Fruit fly (Drosophila melanogaster): ENCODE measurements around the gene tll.

tll gene

DNA sequence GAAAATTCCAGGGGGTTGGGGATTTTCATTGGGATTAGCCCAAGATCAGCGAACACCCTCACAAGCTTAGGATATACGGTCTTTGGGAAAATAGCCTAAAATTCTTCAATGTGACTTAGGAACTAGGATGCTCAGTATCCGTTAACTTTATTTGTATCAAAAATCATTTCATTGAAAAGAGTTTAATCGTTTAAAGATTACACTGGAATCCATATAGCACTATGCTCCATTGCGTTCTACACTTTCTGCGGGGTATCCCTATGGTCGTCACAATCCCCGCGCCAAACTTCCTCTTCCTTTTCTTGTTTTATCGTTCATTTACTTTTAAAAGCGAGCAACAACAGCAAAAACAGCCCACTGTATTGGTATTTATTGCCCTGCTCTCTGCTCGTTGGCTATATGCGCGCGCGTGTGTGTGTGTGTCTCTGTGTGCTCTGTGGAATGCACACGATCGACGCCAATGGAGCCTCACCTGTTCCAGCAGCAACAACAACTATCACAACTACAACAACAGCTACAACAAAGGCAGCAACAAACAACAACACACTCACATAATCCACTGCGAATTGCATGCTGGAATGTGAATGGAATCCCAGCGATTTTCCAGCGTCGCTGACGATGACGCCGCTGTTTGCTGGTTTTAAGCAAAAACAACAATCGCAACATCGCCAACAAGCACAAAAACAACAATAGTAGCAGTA, 48.1 kb upstream of the tll start:
- TF ChIP-seq corto (GFP tag; optimal IDR thresholded peaks at IDR 0.05) (no peak), CG10147 (GFP tag; optimal IDR thresholded peaks at IDR 0.05) (no peak), CG15601 (tag; optimal IDR thresholded peaks at IDR 0.05) (peak; percentile 18), CG16863 (GFP tag; optimal IDR thresholded peaks at IDR 0.05) (no peak), CG7357 (GFP tag; IDR thresholded peaks at IDR 0.05) (peak; percentile 23; the same call in 1 of the 3 replicates), CG4854 (GFP tag; optimal IDR thresholded peaks at IDR 0.05) (no peak), Hsf (GFP tag; optimal IDR thresholded peaks at IDR 0.05) (peak; percentile 26), CG11695 (GFP tag; IDR thresholded peaks at IDR 0.05) (no peak), MBD-R2 (GFP tag; IDR thresholded peaks at IDR 0.05) (no peak), CG17829 (tag; optimal IDR thresholded peaks at IDR 0.05) (no peak), ems (GFP tag; optimal IDR thresholded peaks at IDR 0.05) (no peak), CG3995 (GFP tag; optimal IDR thresholded peaks at IDR 0.05) (no peak), lmd (GFP tag; IDR thresholded peaks at IDR 0.05) (peak; percentile 19; the same call in 1 of the 2 replicates), CTCF (GFP tag; optimal IDR thresholded peaks at IDR 0.05) (no peak), toy (GFP tag; IDR thresholded peaks at IDR 0.05) (no peak), vfl (GFP tag; optimal IDR thresholded peaks at IDR 0.05) (no peak), Doc2 (GFP tag; IDR thresholded peaks at IDR 0.05) (no peak), CG9609 (GFP tag; optimal IDR thresholded peaks at IDR 0.05) (no peak), Fer1 (GFP tag; optimal IDR thresholded peaks at IDR 0.05) (no peak), lbe (GFP tag; optimal IDR thresholded peaks at IDR 0.05) (no peak), grau (tag; optimal IDR thresholded peaks at IDR 0.05) (peak; percentile 10), HHEX (GFP tag; optimal IDR thresholded peaks at IDR 0.05) (no peak), Ravus (GFP tag; IDR thresholded peaks at IDR 0.05) (no peak), knrl (GFP tag; IDR thresholded peaks at IDR 0.05; ENCODE audit: partially characterized antibody) (no peak), usp (GFP tag; optimal IDR thresholded peaks at IDR 0.05) (no peak), Scr (GFP tag; IDR thresholded peaks at IDR 0.05; ENCODE audit: partially characterized antibody) (no peak), D (optimal IDR thresholded peaks at IDR 0.05) (no peak), D (GFP tag; optimal IDR thresholded peaks at IDR 0.05) (peak; percentile 19), sob (GFP tag; IDR thresholded peaks at IDR 0.05) (no peak), sna (GFP tag; IDR thresholded peaks at IDR 0.05; ENCODE audit: partially characterized antibody) (no peak), Drgx (GFP tag; IDR thresholded peaks at IDR 0.05) (peak; percentile 79), CG15696 (tag; optimal IDR thresholded peaks at IDR 0.05) (no peak), chm (GFP tag; IDR thresholded peaks at IDR 0.05) (0 out of 2 replicates have a peak, but pooled peaks have one; percentile 41), Lhr (GFP tag; optimal IDR thresholded peaks at IDR 0.05) (no peak), crc (GFP tag; optimal IDR thresholded peaks at IDR 0.05) (no peak), CG2875 (GFP tag; optimal IDR thresholded peaks at IDR 0.05) (peak; percentile 15), fd96Cb (tag; optimal IDR thresholded peaks at IDR 0.05) (peak; percentile 24), bsh (GFP tag; optimal IDR thresholded peaks at IDR 0.05) (peak; percentile 31 to 76), Oaz (GFP tag; IDR thresholded peaks at IDR 0.05) (no peak), Pdp1 (GFP tag; optimal IDR thresholded peaks at IDR 0.05) (no peak), CG2889 (GFP tag; IDR thresholded peaks at IDR 0.05) (no peak), bcd (GFP tag; optimal IDR thresholded peaks at IDR 0.05) (peak; percentile 24), D19B (GFP tag; optimal IDR thresholded peaks at IDR 0.05) (peak; percentile 65), Aef1 (GFP tag; IDR thresholded peaks at IDR 0.05) (no peak), zf30C (GFP tag; optimal IDR thresholded peaks at IDR 0.05) (no peak), hth (optimal IDR thresholded peaks at IDR 0.05) (no peak), Trl (optimal IDR thresholded peaks at IDR 0.05) (no peak), Trl (GFP tag; optimal IDR thresholded peaks at IDR 0.05) (no peak), nom (GFP tag; optimal IDR thresholded peaks at IDR 0.05) (peak; percentile 56), CG6175 (GFP tag; IDR thresholded peaks at IDR 0.05) (no peak), CG42726 (GFP tag; IDR thresholded peaks at IDR 0.05; ENCODE audit: partially characterized antibody) (no peak), pb (GFP tag; optimal IDR thresholded peaks at IDR 0.05) (no peak)
